Fruit fly (Drosophila melanogaster): ENCODE results near the gene ltl.

The ltl gene

dm6 chr3L:7521847-7522246, 3.0 kb downstream of the ltl start (continued):
- TF ChIP-seq fu2 (GFP tag; optimal IDR thresholded peaks at IDR 0.05) (no peak), Hmx (GFP tag; optimal IDR thresholded peaks at IDR 0.05) (no peak), grau (tag; optimal IDR thresholded peaks at IDR 0.05) (peak; percentile 47), nerfin-2 (GFP tag; IDR thresholded peaks at IDR 0.05; ENCODE audit: partially characterized antibody) (no peak), CG8944 (GFP tag; optimal IDR thresholded peaks at IDR 0.05) (no peak), usp (GFP tag; optimal IDR thresholded peaks at IDR 0.05) (no peak), gcm (GFP tag; optimal IDR thresholded peaks at IDR 0.05) (no peak), unpg (GFP tag; optimal IDR thresholded peaks at IDR 0.05) (peak; percentile 40), CG6175 (GFP tag; IDR thresholded peaks at IDR 0.05) (no peak), pfk (GFP tag; optimal IDR thresholded peaks at IDR 0.05) (no peak), CG6813 (GFP tag; optimal IDR thresholded peaks at IDR 0.05) (no peak), ind (GFP tag; optimal IDR thresholded peaks at IDR 0.05) (no peak), Atf6 (GFP tag; IDR thresholded peaks at IDR 0.05) (no peak; the same call in 1 of the 2 replicates), CG32767 (GFP tag; IDR thresholded peaks at IDR 0.05) (0 out of 2 replicates have a peak, but pooled peaks have one; percentile 43), CG8765 (GFP tag; IDR thresholded peaks at IDR 0.05) (no peak), CG15269 (tag; optimal IDR thresholded peaks at IDR 0.05) (no peak), CG31224 (GFP tag; IDR thresholded peaks at IDR 0.05) (no peak), CG12155 (GFP tag; optimal IDR thresholded peaks at IDR 0.05) (peak; percentile 7), CG17359 (tag; optimal IDR thresholded peaks at IDR 0.05) (no peak), Drgx (GFP tag; IDR thresholded peaks at IDR 0.05) (no peak), CG16863 (GFP tag; optimal IDR thresholded peaks at IDR 0.05) (no peak), B-H1 (GFP tag; IDR thresholded peaks at IDR 0.05) (peak; percentile 18; the same call in 1 of the 3 replicates), ranshi (GFP tag; IDR thresholded peaks at IDR 0.05) (no peak), Max (GFP tag; optimal IDR thresholded peaks at IDR 0.05) (no peak), disco-r (GFP tag; optimal IDR thresholded peaks at IDR 0.05) (no peak), YL-1 (GFP tag; optimal IDR thresholded peaks at IDR 0.05) (no peak), mam (GFP tag; optimal IDR thresholded peaks at IDR 0.05) (no peak), Eip74EF (GFP tag; optimal IDR thresholded peaks at IDR 0.05) (no peak), CG11247 (GFP tag; IDR thresholded peaks at IDR 0.05) (no peak), oc (tag; optimal IDR thresholded peaks at IDR 0.05) (no peak), hth (optimal IDR thresholded peaks at IDR 0.05) (no peak), CG14860 (GFP tag; IDR thresholded peaks at IDR 0.05; ENCODE audit: partially characterized antibody) (no peak), Elba2 (GFP tag; optimal IDR thresholded peaks at IDR 0.05) (no peak), CoRest (tag; optimal IDR thresholded peaks at IDR 0.05) (no peak), Tbp (GFP tag; optimal IDR thresholded peaks at IDR 0.05) (no peak), CG11456 (GFP tag; IDR thresholded peaks at IDR 0.05) (no peak), tin (GFP tag; optimal IDR thresholded peaks at IDR 0.05) (no peak), repo (GFP tag; optimal IDR thresholded peaks at IDR 0.05) (no peak), HmgZ (tag; optimal IDR thresholded peaks at IDR 0.05) (no peak), Side (GFP tag; optimal IDR thresholded peaks at IDR 0.05) (no peak), tna (GFP tag; IDR thresholded peaks at IDR 0.05; ENCODE audit: partially characterized antibody) (no peak), Sox100B (GFP tag; optimal IDR thresholded peaks at IDR 0.05) (no peak), tll (GFP tag; optimal IDR thresholded peaks at IDR 0.05) (no peak), HmgD (GFP tag; optimal IDR thresholded peaks at IDR 0.05) (no peak), sens (GFP tag) (peak; percentile 39), Dfd (GFP tag; optimal IDR thresholded peaks at IDR 0.05) (no peak), ewg (GFP tag; optimal IDR thresholded peaks at IDR 0.05) (peak; percentile 9), CG34422 (GFP tag; IDR thresholded peaks at IDR 0.05) (0 out of 3 replicates have a peak, but pooled peaks have one; percentile 35), CG4282 (GFP tag; optimal IDR thresholded peaks at IDR 0.05) (no peak), CG2202 (tag; optimal IDR thresholded peaks at IDR 0.05) (no peak), Asciz (GFP tag; optimal IDR thresholded peaks at IDR 0.05) (peak; percentile 8), trh (GFP tag; optimal IDR thresholded peaks at IDR 0.05) (no peak)
